Worm (Caenorhabditis elegans) whole organism, mixed stage, embryonic: ENCODE measurements around the gene try-8.
"Not testable (repeated sequence)": the region's sequence is repeated elsewhere in the genome, so short reads cannot be mapped to it uniquely, and the experiment has no call there.

Experiments
- M03D4.4 ChIP-seq: sonication (generic microtip); optimal IDR thresholded peaks from 2 replicates; lab custom pipeline; 2017; ENCODE audit warnings: mild to moderate bottlenecking, missing genetic modification characterization, missing compliant biosample characterization
- bed-3 ChIP-seq: fragments of 200-800 bp; sonication (Bioruptor generic); optimal IDR thresholded peaks from 3 replicates; lab custom pipeline; 2018; ENCODE audit warnings: mild to moderate bottlenecking, missing genetic modification characterization, moderate library complexity, missing compliant biosample characterization
- blmp-1 ChIP-seq: fragments of 150-350 bp; optimal IDR thresholded peaks from 2 replicates; lab custom pipeline; 2014; ENCODE audit warnings: missing biosample characterization, missing genetic modification characterization
- ceh-39 ChIP-seq: fragments of 150-350 bp; optimal IDR thresholded peaks from 2 replicates; lab custom pipeline; 2014; ENCODE audit warnings: missing biosample characterization, missing genetic modification characterization
- ceh-43 ChIP-seq: fragments of 200-800 bp; sonication (Bioruptor generic); optimal IDR thresholded peaks from 2 replicates; lab custom pipeline; 2018; ENCODE audit warnings: mild to moderate bottlenecking, missing genetic modification characterization, moderate library complexity, missing compliant biosample characterization
- ceh-83 ChIP-seq: fragments of 200-800 bp; sonication (Bioruptor generic); optimal IDR thresholded peaks from 2 replicates; lab custom pipeline; 2018; ENCODE audit warnings: mild to moderate bottlenecking, missing genetic modification characterization, missing compliant biosample characterization
- ces-1 ChIP-seq: fragments of 150-350 bp; optimal IDR thresholded peaks from 2 replicates; lab custom pipeline; 2014; ENCODE audit warnings: missing biosample characterization, missing genetic modification reagents, missing genetic modification characterization
- drap-1 ChIP-seq: fragments of 200-800 bp; sonication (Bioruptor generic); optimal IDR thresholded peaks from 3 replicates; lab custom pipeline; 2018; ENCODE audit warnings: mild to moderate bottlenecking, missing genetic modification characterization, missing compliant biosample characterization
- elt-1 ChIP-seq: sonication (generic microtip); optimal IDR thresholded peaks from 2 replicates; lab custom pipeline; 2017; ENCODE audit warnings: missing genetic modification characterization, mild to moderate bottlenecking, missing compliant biosample characterization, antibody characterized with exemption, moderate library complexity, borderline replicate concordance; ENCODE audit not compliant: insufficient read depth
- elt-3 ChIP-seq: fragments of 150-350 bp; optimal IDR thresholded peaks from 2 replicates; lab custom pipeline; 2014; ENCODE audit warnings: missing biosample characterization, missing genetic modification characterization
- flh-1 ChIP-seq: fragments of 200-800 bp; sonication (Bioruptor generic); optimal IDR thresholded peaks from 2 replicates; lab custom pipeline; 2018; ENCODE audit warnings: mild to moderate bottlenecking, missing genetic modification characterization, moderate library complexity, missing compliant biosample characterization
- ham-2 ChIP-seq: fragments of 200-800 bp; sonication (Bioruptor generic); optimal IDR thresholded peaks from 2 replicates; lab custom pipeline; 2018; ENCODE audit warnings: mild to moderate bottlenecking, missing genetic modification characterization, missing compliant biosample characterization
- hlh-1 ChIP-seq: fragments of 150-350 bp; optimal IDR thresholded peaks from 2 replicates; lab custom pipeline; 2014; ENCODE audit warnings: missing biosample characterization, missing genetic modification reagents, missing genetic modification characterization
- lin-13 ChIP-seq: fragments of 150-350 bp; optimal IDR thresholded peaks from 2 replicates; lab custom pipeline; 2014; ENCODE audit warnings: missing biosample characterization, missing genetic modification characterization
- lin-32 ChIP-seq: fragments of 200-800 bp; sonication (Bioruptor generic); optimal IDR thresholded peaks from 2 replicates; lab custom pipeline; 2018; ENCODE audit warnings: mild to moderate bottlenecking, missing genetic modification characterization, missing compliant biosample characterization
- lsy-2 ChIP-seq: fragments of 150-350 bp; optimal IDR thresholded peaks from 2 replicates; lab custom pipeline; 2014; ENCODE audit warnings: missing biosample characterization, missing genetic modification characterization
- mab-5 ChIP-seq: fragments of 150-350 bp; optimal IDR thresholded peaks from 2 replicates; lab custom pipeline; 2014; ENCODE audit warnings: missing biosample characterization, missing genetic modification characterization
- mep-1 ChIP-seq: fragments of 150-350 bp; optimal IDR thresholded peaks from 2 replicates; lab custom pipeline; 2017; ENCODE audit warnings: missing biosample characterization, missing genetic modification reagents, missing genetic modification characterization, inconsistent platforms
- mls-2 ChIP-seq: sonication (generic microtip); optimal IDR thresholded peaks from 2 replicates; lab custom pipeline; 2016; ENCODE audit warnings: mild to moderate bottlenecking, missing genetic modification characterization, moderate library complexity, missing compliant biosample characterization
- nhr-2 ChIP-seq: fragments of 150-350 bp; optimal IDR thresholded peaks from 2 replicates; lab custom pipeline; 2014; ENCODE audit warnings: missing biosample characterization, missing genetic modification characterization
- nhr-76 ChIP-seq: sonication (generic microtip); optimal IDR thresholded peaks from 2 replicates; lab custom pipeline; 2017; ENCODE audit warnings: missing biosample characterization, missing genetic modification characterization
- pha-4 ChIP-seq: fragments of 150-350 bp; optimal IDR thresholded peaks from 2 replicates; lab custom pipeline; 2018; ENCODE audit warnings: missing biosample characterization, missing genetic modification reagents, missing genetic modification characterization
- sem-2 ChIP-seq: fragments of 200-800 bp; sonication (Bioruptor generic); optimal IDR thresholded peaks from 2 replicates; lab custom pipeline; 2018; ENCODE audit warnings: mild to moderate bottlenecking, missing genetic modification characterization, missing compliant biosample characterization
- snpc-4 ChIP-seq: fragments of 150-350 bp; optimal IDR thresholded peaks from 2 replicates; lab custom pipeline; 2014; ENCODE audit warnings: missing biosample characterization, missing genetic modification characterization
- sptf-1 ChIP-seq: sonication (generic microtip); optimal IDR thresholded peaks from 2 replicates; lab custom pipeline; 2017; ENCODE audit warnings: mild to moderate bottlenecking, missing genetic modification characterization, moderate library complexity, missing compliant biosample characterization
- tbx-8 ChIP-seq: fragments of 200-800 bp; sonication (Bioruptor generic); optimal IDR thresholded peaks from 2 replicates; lab custom pipeline; 2018; ENCODE audit warnings: mild to moderate bottlenecking, missing genetic modification characterization, moderate library complexity, missing compliant biosample characterization
- unc-120 ChIP-seq: sonication (generic microtip); optimal IDR thresholded peaks from 2 replicates; lab custom pipeline; 2017; ENCODE audit warnings: missing genetic modification characterization, missing compliant biosample characterization; ENCODE audit not compliant: poor library complexity, severe bottlenecking
- unc-39 ChIP-seq: fragments of 150-350 bp; optimal IDR thresholded peaks from 2 replicates; lab custom pipeline; 2014; ENCODE audit warnings: missing biosample characterization, missing genetic modification characterization
- unc-62 ChIP-seq: fragments of 150-350 bp; optimal IDR thresholded peaks from 2 replicates; lab custom pipeline; 2014; ENCODE audit warnings: missing biosample characterization, missing genetic modification reagents, missing genetic modification characterization
- zip-8 ChIP-seq: fragments of 150-350 bp; optimal IDR thresholded peaks from 2 replicates; lab custom pipeline; 2014; ENCODE audit warnings: missing biosample characterization, missing genetic modification characterization
- ztf-11 ChIP-seq: fragments of 150-350 bp; optimal IDR thresholded peaks from 2 replicates; lab custom pipeline; 2014; ENCODE audit warnings: missing biosample characterization, missing genetic modification characterization

The try-8 gene

DNA sequence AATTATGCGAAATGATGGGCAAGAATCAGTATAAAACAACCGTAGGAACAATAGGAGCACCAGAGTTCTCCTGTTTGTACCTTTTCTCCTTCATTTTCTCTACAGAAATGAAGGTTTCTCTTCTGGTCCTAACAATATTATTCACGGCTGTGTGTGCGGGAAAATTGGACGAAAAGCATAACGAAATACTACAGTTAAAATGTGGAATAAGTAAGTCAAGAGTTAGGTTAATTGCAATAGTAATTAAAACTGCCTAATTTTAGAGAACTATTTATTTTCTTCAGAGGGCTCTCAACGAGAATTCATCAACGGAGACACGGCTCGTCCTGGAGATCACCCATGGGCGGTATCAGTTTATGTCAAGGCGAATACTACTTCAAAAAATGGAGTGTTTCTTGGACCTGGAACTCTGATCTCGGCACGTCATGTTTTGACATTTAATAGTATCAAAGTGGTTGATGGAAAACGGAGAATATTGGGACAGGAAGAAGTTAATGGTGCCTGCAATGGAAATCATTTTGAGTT lies 4.8 kb downstream of the try-8 start, which contains the start of gene try-12:
Gene try-12 (plus strand): TSS at position 51 of the 525 bp plus-strand sequence.
- TF ChIP-seq bed-3 (no peak), ztf-11 (tag; lab: Kevin White, UChicago) (no peak), lsy-2 (no peak), ces-1 (no peak), M03D4.4 (tag; lab: Kevin White, UChicago) (no peak), zip-8 (tag; lab: Kevin White, UChicago) (no peak)

DNA sequence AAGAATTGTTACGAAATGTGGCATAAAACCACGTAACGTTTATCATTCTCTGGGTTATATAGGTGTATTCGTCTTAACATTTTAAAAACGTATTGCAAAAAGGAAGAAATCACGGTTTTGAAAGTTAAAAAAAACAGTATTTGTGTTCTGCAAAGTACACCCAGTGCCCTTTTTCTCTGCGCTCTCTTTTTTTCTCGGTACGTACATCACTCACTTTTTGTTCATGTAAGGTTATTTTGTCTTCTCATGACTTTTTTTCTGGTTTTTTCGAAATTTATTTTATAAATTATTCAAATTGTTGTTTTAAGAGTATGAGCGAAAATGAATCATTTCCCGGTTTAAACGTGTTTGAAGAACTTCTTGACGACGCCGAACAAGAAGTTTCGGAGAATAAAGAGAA lies 7.2 kb downstream of the try-8 start, which contains the start of gene F25E5.5:
Gene F25E5.5 (plus strand): TSS at position 301 of the 400 bp plus-strand sequence.
- TF ChIP-seq lin-32 (GFP tag; lab: Kevin White, UChicago) (no peak), unc-39 (no peak), sem-2 (GFP tag; lab: Kevin White, UChicago) (no peak), zip-8 (tag; lab: Kevin White, UChicago) (no peak), pha-4 (tag; lab: Kevin White, UChicago) (no peak), lsy-2 (no peak), drap-1 (GFP tag; lab: Kevin White, UChicago) (no peak), flh-1 (GFP tag; lab: Kevin White, UChicago) (no peak), mls-2 (tag; lab: Kevin White, UChicago) (no peak), mep-1 (tag; lab: Kevin White, UChicago) (no peak), ces-1 (no peak), ceh-39 (tag; lab: Kevin White, UChicago) (no peak), M03D4.4 (tag; lab: Kevin White, UChicago) (no peak)

- not testable (repeated sequence) for TF ChIP-seq hlh-1 (tag; lab: Kevin White, UChicago); snpc-4 (tag; lab: Kevin White, UChicago); unc-62
- TF ChIP-seq, all 35 proteins: peak for 0; not testable (repeated sequence) for 35
Measured at ce11 chrV:7444331-7444730, 9.8 kb downstream of the try-8 start, which contains the start of gene nhr-141. TSS of gene nhr-141 (plus strand) at chrV:7444661.

DNA sequence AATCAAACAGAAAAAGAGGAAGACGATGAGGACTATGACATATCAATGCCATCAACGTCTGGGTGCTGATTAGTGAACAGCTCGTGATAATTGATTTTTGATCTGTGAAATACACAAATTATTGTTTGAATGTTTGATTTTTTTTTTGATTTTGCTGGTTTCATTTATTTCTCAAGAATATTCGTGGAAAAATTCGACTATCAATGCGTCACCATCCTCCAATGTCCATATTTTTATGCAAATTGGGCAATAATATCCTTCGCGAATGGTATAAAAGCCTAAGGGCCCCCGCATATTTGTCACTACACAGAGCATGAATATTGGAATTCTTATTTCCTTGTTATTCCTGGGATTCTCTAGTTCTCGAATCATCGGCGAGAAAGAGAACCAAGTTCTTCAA lies 14.3 kb downstream of the try-8 start, which contains the start of gene try-13:
Gene try-13 (plus strand): TSS at position 301 of the 400 bp plus-strand sequence.
- TF ChIP-seq ceh-83 (GFP tag; lab: Kevin White, UChicago) (no peak), ceh-39 (tag; lab: Kevin White, UChicago) (no peak), ceh-43 (GFP tag; lab: Kevin White, UChicago) (no peak), pha-4 (tag; lab: Kevin White, UChicago) (no peak), unc-120 (tag; lab: Kevin White, UChicago) (no peak), unc-62 (no peak), elt-1 (tag; lab: Kevin White, UChicago) (no peak), ztf-11 (tag; lab: Kevin White, UChicago) (no peak), mab-5 (tag; lab: Kevin White, UChicago) (no peak)

DNA sequence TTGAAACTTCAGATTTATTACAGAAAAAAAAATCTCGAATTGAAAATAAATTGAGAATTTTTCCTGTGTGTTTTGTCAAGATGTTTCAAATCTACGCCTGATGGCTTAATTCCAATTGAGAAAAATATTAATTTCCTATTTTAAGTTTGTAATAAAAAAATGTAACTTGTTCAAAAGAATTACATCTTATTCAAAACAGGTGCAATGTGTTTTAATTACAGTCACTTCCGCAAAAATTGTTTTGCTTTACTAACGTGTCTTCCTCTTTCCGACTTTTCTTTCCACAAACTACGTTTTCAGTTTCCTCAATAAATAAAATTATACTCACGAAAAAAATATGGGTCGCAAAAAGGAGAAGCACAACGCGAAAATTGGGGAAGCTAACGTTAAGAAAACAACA lies 16.2 kb downstream of the try-8 start, which contains the start of gene F25E5.16:
Gene F25E5.16 (plus strand): TSS at position 301 of the 400 bp plus-strand sequence.
- TF ChIP-seq zip-8 (tag; lab: Kevin White, UChicago): no peak
- no peak for TF ChIP-seq nhr-2
- TF ChIP-seq hlh-1 (tag; lab: Kevin White, UChicago): no peak
- no peak for TF ChIP-seq tbx-8 (GFP tag; lab: Kevin White, UChicago)
- TF ChIP-seq blmp-1: no peak
- no peak for TF ChIP-seq unc-120 (tag; lab: Kevin White, UChicago)
- no peak for TF ChIP-seq sptf-1 (tag; lab: Kevin White, UChicago)
- no peak for TF ChIP-seq elt-3 (tag; lab: Kevin White, UChicago)
- TF ChIP-seq ham-2 (GFP tag; lab: Kevin White, UChicago): no peak
- no peak for TF ChIP-seq pha-4 (tag; lab: Kevin White, UChicago)
- no peak for TF ChIP-seq ceh-83 (GFP tag; lab: Kevin White, UChicago)
- TF ChIP-seq mep-1 (tag; lab: Kevin White, UChicago): no peak
- no peak for TF ChIP-seq elt-1 (tag; lab: Kevin White, UChicago)
- no peak for TF ChIP-seq unc-39
- no peak for TF ChIP-seq snpc-4 (tag; lab: Kevin White, UChicago)
- TF ChIP-seq nhr-76 (tag; lab: Kevin White, UChicago): no peak
- no peak for TF ChIP-seq lin-13 (tag; lab: Kevin White, UChicago)
- TF ChIP-seq mls-2 (tag; lab: Kevin White, UChicago): no peak
- no peak for TF ChIP-seq lin-32 (GFP tag; lab: Kevin White, UChicago)
